Fruit fly (Drosophila melanogaster) whole organism, pupa: Measurements from ENCODE around the gene NUCB1.

ENCODE experiments used
- CG10348 ChIP-seq: fragments of 200-800 bp; sonication (Bioruptor generic); IDR thresholded peaks from 2 replicates; pipeline ENCODE4 v1.3.6; 2022; ENCODE audit warnings: missing biosample characterization, missing genetic modification characterization
- CG12605 ChIP-seq: fragments of 200-800 bp; sonication (Bioruptor generic); IDR thresholded peaks from 2 replicates; pipeline ENCODE4 v1.3.6; 2022; ENCODE audit warnings: missing biosample characterization, missing genetic modification characterization
- CG13204 ChIP-seq: fragments of 200-800 bp; sonication (Bioruptor generic); optimal IDR thresholded peaks from 2 replicates; lab custom pipeline; 2018; ENCODE audit warnings: missing biosample characterization, mild to moderate bottlenecking, missing genetic modification characterization, moderate library complexity
- CG14655 ChIP-seq: fragments of 200-800 bp; sonication (Bioruptor generic); optimal IDR thresholded peaks from 3 replicates; lab custom pipeline; 2017; ENCODE audit warnings: mild to moderate bottlenecking, missing biosample characterization, missing genetic modification reagents, missing genetic modification characterization
- CG15710 ChIP-seq: fragments of 200-800 bp; sonication (Bioruptor generic); optimal IDR thresholded peaks from 2 replicates; lab custom pipeline; 2018; ENCODE audit warnings: missing biosample characterization, mild to moderate bottlenecking, missing genetic modification characterization, moderate library complexity
- CG17806 ChIP-seq: fragments of 200-800 bp; sonication (Bioruptor generic); optimal IDR thresholded peaks from 2 replicates; lab custom pipeline; 2018; ENCODE audit warnings: missing biosample characterization, mild to moderate bottlenecking, missing genetic modification characterization, moderate library complexity
- CG32121 ChIP-seq: fragments of 200-800 bp; sonication (Bioruptor generic); IDR thresholded peaks from 2 replicates; pipeline ENCODE4 v1.3.6; 2022; ENCODE audit warnings: missing biosample characterization, missing genetic modification characterization
- CG34367 ChIP-seq: fragments of 200-800 bp; sonication (Bioruptor generic); optimal IDR thresholded peaks from 2 replicates; lab custom pipeline; 2018; ENCODE audit warnings: missing biosample characterization, mild to moderate bottlenecking, missing genetic modification characterization
- CG4496 ChIP-seq: fragments of 200-800 bp; sonication (Bioruptor generic); IDR thresholded peaks from 3 replicates; pipeline ENCODE4 v1.3.6; 2022; ENCODE audit warnings: missing biosample characterization, missing genetic modification characterization
- CG8159 ChIP-seq: fragments of 200-800 bp; sonication (Bioruptor generic); optimal IDR thresholded peaks from 3 replicates; lab custom pipeline; 2018; ENCODE audit warnings: missing biosample characterization, mild to moderate bottlenecking, missing genetic modification characterization, moderate library complexity
- CG8301 ChIP-seq: fragments of 200-800 bp; sonication (Bioruptor generic); optimal IDR thresholded peaks from 2 replicates; lab custom pipeline; 2018; ENCODE audit warnings: missing biosample characterization, mild to moderate bottlenecking, missing genetic modification characterization
- CG9948 ChIP-seq: fragments of 200-800 bp; sonication (Bioruptor generic); optimal IDR thresholded peaks from 2 replicates; lab custom pipeline; 2018; ENCODE audit warnings: missing biosample characterization, mild to moderate bottlenecking, missing genetic modification characterization, moderate library complexity
- D1 ChIP-seq: fragments of 200-800 bp; sonication (Bioruptor generic); optimal IDR thresholded peaks from 2 replicates; lab custom pipeline; 2018; ENCODE audit warnings: missing biosample characterization, mild to moderate bottlenecking, missing genetic modification characterization, moderate library complexity
- EcR ChIP-seq: fragments of 200-800 bp; sonication (Bioruptor generic); optimal IDR thresholded peaks from 3 replicates; lab custom pipeline; 2019; ENCODE audit warnings: missing biosample characterization, missing genetic modification characterization, mild to moderate bottlenecking, moderate library complexity, missing genetic modification reagents
- Ets98B ChIP-seq: fragments of 200-800 bp; sonication (Bioruptor generic); IDR thresholded peaks from 2 replicates; pipeline ENCODE4 v1.3.6; 2022; ENCODE audit warnings: missing biosample characterization, missing genetic modification characterization
- Pif1A ChIP-seq: fragments of 200-800 bp; sonication (Bioruptor generic); optimal IDR thresholded peaks from 3 replicates; lab custom pipeline; 2016; ENCODE audit warnings: missing biosample characterization, missing genetic modification characterization
- Pif1B ChIP-seq: fragments of 200-800 bp; sonication (Bioruptor generic); optimal IDR thresholded peaks from 3 replicates; lab custom pipeline; 2016; ENCODE audit warnings: missing biosample characterization, missing genetic modification characterization
- Snoo ChIP-seq: fragments of 200-800 bp; sonication (Bioruptor generic); optimal IDR thresholded peaks from 3 replicates; lab custom pipeline; 2017; ENCODE audit warnings: missing biosample characterization, mild to moderate bottlenecking, missing genetic modification characterization, inconsistent platforms
- fd96Ca ChIP-seq: fragments of 200-800 bp; sonication (Bioruptor generic); IDR thresholded peaks from 3 replicates; pipeline ENCODE4 v1.3.6; 2022; ENCODE audit warnings: missing biosample characterization, missing genetic modification characterization
- gl ChIP-seq: fragments of 200-800 bp; sonication (Bioruptor generic); optimal IDR thresholded peaks from 2 replicates; lab custom pipeline; 2018; ENCODE audit warnings: missing biosample characterization, mild to moderate bottlenecking, missing genetic modification characterization
- rn ChIP-seq: fragments of 200-800 bp; sonication (Bioruptor generic); IDR thresholded peaks from 2 replicates; pipeline ENCODE4 v1.3.6; 2022; ENCODE audit warnings: missing biosample characterization, missing genetic modification characterization

The NUCB1 gene

dm6 chr3L:17835074-17835473 is 33.0 kb upstream of the NUCB1 start, which contains the start of gene CG32189:
TSS of gene CG32189 (minus strand) at chr3L:17835174.
- TF ChIP-seq CG9948 (tag; lab: Kevin White, UChicago) (no peak), CG8301 (tag; lab: Kevin White, UChicago) (no peak), fd96Ca (GFP tag; lab: Robert Waterston, UW) (no peak), CG32121 (no peak), Snoo (no peak), D1 (tag; lab: Kevin White, UChicago) (no peak), Pif1A (no peak), CG17806 (tag; lab: Kevin White, UChicago) (no peak), CG15710 (tag; lab: Kevin White, UChicago) (no peak), CG14655 (no peak), CG13204 (GFP tag; lab: Kevin White, UChicago) (no peak), CG12605 (GFP tag; lab: Robert Waterston, UW) (no peak), CG34367 (no peak), Ets98B (no peak), EcR (GFP tag; lab: Kevin White, UChicago) (no peak), rn (GFP tag; lab: Robert Waterston, UW) (no peak), CG8159 (tag; lab: Kevin White, UChicago) (no peak)

- TF ChIP-seq Ets98B (no peak), CG8301 (tag; lab: Kevin White, UChicago) (no peak), CG34367 (no peak), rn (GFP tag; lab: Robert Waterston, UW) (no peak)
- TF ChIP-seq, all 21 proteins: peak for 0
Observed at dm6 chr3L:17833525-17833924, 31.4 kb upstream of the NUCB1 start, which contains the start of gene CG32188. TSS of gene CG32188 (minus strand) at chr3L:17833625.

dm6 chr3L:17822784-17823383 is 20.8 kb upstream of the NUCB1 start, which contains the start of the genes Ir75c and Grd:
TSS of gene Ir75c (minus strand) at chr3L:17822834.
TSS of gene Grd (plus strand) at chr3L:17823333.
- TF ChIP-seq CG4496 (no peak), CG12605 (GFP tag; lab: Robert Waterston, UW) (peak; percentile 71; the same call in 1 of the 2 replicates), CG13204 (GFP tag; lab: Kevin White, UChicago) (no peak)

- TF ChIP-seq CG8301 (tag; lab: Kevin White, UChicago) (no peak), gl (tag; lab: Kevin White, UChicago) (no peak), CG32121 (no peak), fd96Ca (GFP tag; lab: Robert Waterston, UW) (no peak), CG17806 (tag; lab: Kevin White, UChicago) (no peak), CG9948 (tag; lab: Kevin White, UChicago) (no peak), CG14655 (no peak), CG34367 (no peak), Snoo (no peak), CG10348 (GFP tag; lab: Robert Waterston, UW) (no peak), EcR (GFP tag; lab: Kevin White, UChicago) (no peak)
- TF ChIP-seq, all 21 proteins: peak for 0
Observed at dm6 chr3L:17820093-17820492, 18.0 kb upstream of the NUCB1 start, which contains the start of gene Ir75b. TSS of gene Ir75b (minus strand) at chr3L:17820193.

- TF ChIP-seq Ets98B, result no peak
Observed at dm6 chr3L:17817821-17818220, 15.7 kb upstream of the NUCB1 start, which contains the start of gene Ir75a. TSS of gene Ir75a (minus strand) at chr3L:17817921.

- TF ChIP-seq rn (GFP tag; lab: Robert Waterston, UW) (no peak), CG4496 (no peak), Pif1B (no peak), CG9948 (tag; lab: Kevin White, UChicago) (no peak), CG15710 (tag; lab: Kevin White, UChicago) (no peak), CG8159 (tag; lab: Kevin White, UChicago) (no peak), CG12605 (GFP tag; lab: Robert Waterston, UW) (no peak), CG32121 (no peak), Pif1A (no peak), CG17806 (tag; lab: Kevin White, UChicago) (no peak), CG8301 (tag; lab: Kevin White, UChicago) (no peak), CG34367 (no peak), fd96Ca (GFP tag; lab: Robert Waterston, UW) (no peak), gl (tag; lab: Kevin White, UChicago) (no peak), Snoo (no peak)
Observed at dm6 chr3L:17814036-17814435, 12.0 kb upstream of the NUCB1 start, which contains the start of gene Cln3. TSS of gene Cln3 (minus strand) at chr3L:17814119.

- TF ChIP-seq CG17806 (tag; lab: Kevin White, UChicago), result no peak
- TF ChIP-seq fd96Ca (GFP tag; lab: Robert Waterston, UW), result no peak
- no peak for TF ChIP-seq CG34367
- no peak for TF ChIP-seq CG15710 (tag; lab: Kevin White, UChicago)
- TF ChIP-seq CG32121, result no peak
- TF ChIP-seq Pif1A, result no peak
- TF ChIP-seq CG8301 (tag; lab: Kevin White, UChicago), result no peak
- no peak for TF ChIP-seq Ets98B
- no peak for TF ChIP-seq Pif1B
- no peak for TF ChIP-seq D1 (tag; lab: Kevin White, UChicago)
- no peak for TF ChIP-seq Snoo
- TF ChIP-seq CG13204 (GFP tag; lab: Kevin White, UChicago), result no peak
- TF ChIP-seq CG12605 (GFP tag; lab: Robert Waterston, UW), result no peak
Observed at dm6 chr3L:17808597-17809213, 6.6 kb upstream of the NUCB1 start, which contains the start of gene CG32191. TSS of gene CG32191 (minus strand) at chr3L:17809146.
